Worm (Caenorhabditis elegans): Measurements from ENCODE around the gene F07A11.5.

ce11 chrII:11572944-11573343 lies 39.2 kb upstream of the F07A11.5 start, which contains the start of gene F54D5.2:
- TF ChIP-seq W03F9.2 (tag; optimal IDR thresholded peaks at IDR 0.05) = no peak
- no peak for TF ChIP-seq dao-5 (tag; optimal IDR thresholded peaks at IDR 0.05)
